Fruit fly (Drosophila melanogaster): Measurements from ENCODE around the gene CG11322.

CG11322 gene

dm6 chr2L:6787973-6788368 is 28.5 kb upstream of the CG11322 start (continued):
- TF ChIP-seq Dbx (GFP tag; IDR thresholded peaks at IDR 0.05) (no peak), dysf (GFP tag; IDR thresholded peaks at IDR 0.05) (peak; percentile 39; the same call in 2 of the 3 replicates), crol (GFP tag; IDR thresholded peaks at IDR 0.05) (no peak), zfh2 (GFP tag; optimal IDR thresholded peaks at IDR 0.05) (peak; percentile 27), CG9817 (tag; optimal IDR thresholded peaks at IDR 0.05) (peak; percentile 12), CG2199 (GFP tag; IDR thresholded peaks at IDR 0.05) (no peak), stwl (tag; optimal IDR thresholded peaks at IDR 0.05) (no peak), sc (optimal IDR thresholded peaks at IDR 0.05) (no peak), sc (GFP tag; optimal IDR thresholded peaks at IDR 0.05) (peak; percentile 65), NC2β (GFP tag; optimal IDR thresholded peaks at IDR 0.05) (peak; percentile 55), Adf1 (GFP tag; IDR thresholded peaks at IDR 0.05) (no peak), CG1647 (GFP tag; optimal IDR thresholded peaks at IDR 0.05) (peak; percentile 38), zfh1 (GFP tag; IDR thresholded peaks at IDR 0.05) (peak; percentile 56; the same call in 2 of the 3 replicates), gro (GFP tag; optimal IDR thresholded peaks at IDR 0.05) (no peak), CG1024 (GFP tag; IDR thresholded peaks at IDR 0.05) (no peak), Fer2 (tag; optimal IDR thresholded peaks at IDR 0.05) (no peak), CG16779 (GFP tag; IDR thresholded peaks at IDR 0.05) (no peak), GATAe (GFP tag; conservative IDR thresholded peaks at IDR 0.05) (no peak), nerfin-1 (tag; optimal IDR thresholded peaks at IDR 0.05) (no peak), CG4820 (GFP tag; optimal IDR thresholded peaks at IDR 0.05) (peak; percentile 62), Sin3A (optimal IDR thresholded peaks at IDR 0.05) (no peak), Sox100B (GFP tag; optimal IDR thresholded peaks at IDR 0.05) (peak; percentile 64), trh (GFP tag; optimal IDR thresholded peaks at IDR 0.05) (no peak), Xrp1 (GFP tag; IDR thresholded peaks at IDR 0.05) (peak; percentile 75), CG32767 (GFP tag; IDR thresholded peaks at IDR 0.05) (peak; percentile 9; the same call in 1 of the 2 replicates), CG31224 (GFP tag; IDR thresholded peaks at IDR 0.05) (no peak), salm (tag; optimal IDR thresholded peaks at IDR 0.05) (peak; percentile 41), CG32772 (GFP tag; IDR thresholded peaks at IDR 0.05) (peak; percentile 19; the same call in 1 of the 2 replicates), CG18262 (tag; optimal IDR thresholded peaks at IDR 0.05) (peak; percentile 69), emc (GFP tag; optimal IDR thresholded peaks at IDR 0.05) (no peak), tx (GFP tag; optimal IDR thresholded peaks at IDR 0.05) (peak; percentile 53), Blimp-1 (GFP tag; optimal IDR thresholded peaks at IDR 0.05) (peak; percentile 78), Side (GFP tag; optimal IDR thresholded peaks at IDR 0.05) (no peak), CG12942 (GFP tag; optimal IDR thresholded peaks at IDR 0.05) (peak; percentile 33), her (GFP tag; optimal IDR thresholded peaks at IDR 0.05) (peak; percentile 12), CoRest (tag; optimal IDR thresholded peaks at IDR 0.05) (peak; percentile 57), z (GFP tag; IDR thresholded peaks at IDR 0.05) (no peak), Tbp (GFP tag; optimal IDR thresholded peaks at IDR 0.05) (no peak), lbe (GFP tag; optimal IDR thresholded peaks at IDR 0.05) (no peak), lov (optimal IDR thresholded peaks at IDR 0.05) (no peak), lov (GFP tag; IDR thresholded peaks at IDR 0.05) (0 out of 3 replicates have a peak, but pooled peaks have one; percentile 59), da (GFP tag; optimal IDR thresholded peaks at IDR 0.05) (peak; percentile 37), NFAT (GFP tag; IDR thresholded peaks at IDR 0.05) (no peak), Scr (GFP tag; IDR thresholded peaks at IDR 0.05; ENCODE audit: partially characterized antibody) (no peak), CG8765 (GFP tag; IDR thresholded peaks at IDR 0.05) (no peak), pum (GFP tag; optimal IDR thresholded peaks at IDR 0.05) (peak; percentile 32), H15 (GFP tag; IDR thresholded peaks at IDR 0.05) (no peak), lab (GFP tag; optimal IDR thresholded peaks at IDR 0.05) (no peak)

All from whole organism, embryonic.